Fruit fly (Drosophila melanogaster): ENCODE results near the gene Dys.
A peak's percentile ranks its signal among the peaks of the same experiment; 100 is the strongest.

The Dys gene

DNA sequence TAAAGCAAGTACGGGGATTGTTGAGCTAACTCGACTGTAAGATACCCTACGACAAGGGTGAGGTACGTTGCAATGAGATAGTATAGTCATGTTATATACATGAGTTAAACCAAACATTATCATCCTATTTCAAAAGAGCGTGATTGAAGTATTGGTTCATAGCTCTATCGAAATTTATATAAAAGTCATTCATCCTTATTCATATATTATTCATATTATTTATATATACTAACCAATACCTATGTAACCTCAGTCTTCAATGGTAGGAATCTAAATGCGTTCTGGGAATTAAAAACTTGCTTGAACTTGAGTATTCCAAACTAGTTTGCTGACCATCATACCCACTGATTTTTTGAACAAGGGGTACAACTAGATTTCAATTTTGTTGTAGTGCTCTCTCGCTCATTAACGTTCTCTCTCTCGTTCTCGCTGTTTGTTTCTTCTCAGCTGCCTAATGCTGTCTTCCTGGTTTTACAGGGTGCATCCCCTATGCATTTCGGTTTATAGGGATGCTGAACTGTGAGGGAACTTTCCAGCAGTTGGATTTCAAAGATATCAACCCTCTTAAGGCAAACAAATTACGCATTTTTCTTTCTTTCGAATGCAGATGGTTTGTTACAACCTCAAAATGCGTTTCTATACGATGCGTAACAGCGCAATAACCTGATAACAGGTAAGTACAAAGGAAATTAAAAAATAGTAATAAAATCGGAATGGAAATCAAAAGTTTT lies 167.1 kb downstream of the Dys start (continued):
- no peak for TF ChIP-seq chn (GFP tag; optimal IDR thresholded peaks at IDR 0.05)
- TF ChIP-seq phol (tag; optimal IDR thresholded peaks at IDR 0.05) = peak; percentile 74
- peak; percentile 32 for TF ChIP-seq CG5180 (GFP tag; optimal IDR thresholded peaks at IDR 0.05)
- TF ChIP-seq pita (GFP tag; optimal IDR thresholded peaks at IDR 0.05) = no peak
- TF ChIP-seq CG2875 (GFP tag; optimal IDR thresholded peaks at IDR 0.05) = no peak
- no peak for TF ChIP-seq CG1024 (GFP tag; IDR thresholded peaks at IDR 0.05)
- TF ChIP-seq CG10979 (tag; optimal IDR thresholded peaks at IDR 0.05) = peak; percentile 63
- TF ChIP-seq ara (GFP tag; IDR thresholded peaks at IDR 0.05) = no peak
- no peak for TF ChIP-seq lilli (GFP tag; optimal IDR thresholded peaks at IDR 0.05)
- no peak for TF ChIP-seq cato (GFP tag; optimal IDR thresholded peaks at IDR 0.05; ENCODE audit: borderline replicate concordance)
- no peak for TF ChIP-seq CG10366 (GFP tag; IDR thresholded peaks at IDR 0.05)
- no peak for TF ChIP-seq CG5953 (GFP tag; IDR thresholded peaks at IDR 0.05)
- TF ChIP-seq CG9727 (GFP tag; optimal IDR thresholded peaks at IDR 0.05) = peak; percentile 82
- TF ChIP-seq gcm2 (GFP tag; optimal IDR thresholded peaks at IDR 0.05) = no peak
- no peak for TF ChIP-seq CG9215 (GFP tag; IDR thresholded peaks at IDR 0.05)
- TF ChIP-seq CG10147 (GFP tag; optimal IDR thresholded peaks at IDR 0.05) = peak; percentile 58
- no peak for TF ChIP-seq CG8290 (GFP tag; optimal IDR thresholded peaks at IDR 0.05)
- no peak for TF ChIP-seq CG8290 (tag; optimal IDR thresholded peaks at IDR 0.05)
- TF ChIP-seq twi (tag; optimal IDR thresholded peaks at IDR 0.05) = no peak
- TF ChIP-seq CG18764 (GFP tag; optimal IDR thresholded peaks at IDR 0.05) = peak; percentile 15
- no peak for TF ChIP-seq CG17385 (GFP tag; optimal IDR thresholded peaks at IDR 0.05)
- peak; percentile 50 for TF ChIP-seq tap (tag; optimal IDR thresholded peaks at IDR 0.05)
- no peak for TF ChIP-seq Hsf (GFP tag; optimal IDR thresholded peaks at IDR 0.05)
- TF ChIP-seq bab2 (GFP tag; optimal IDR thresholded peaks at IDR 0.05) = no peak
- TF ChIP-seq NK7.1 (GFP tag; optimal IDR thresholded peaks at IDR 0.05) = no peak
- TF ChIP-seq CG13894 (tag; optimal IDR thresholded peaks at IDR 0.05) = peak; percentile 12
- no peak for TF ChIP-seq Awh (GFP tag; IDR thresholded peaks at IDR 0.05)
- TF ChIP-seq exex (tag; optimal IDR thresholded peaks at IDR 0.05) = no peak
- TF ChIP-seq Aef1 (GFP tag; IDR thresholded peaks at IDR 0.05) = no peak
- no peak for TF ChIP-seq CG3163 (GFP tag; optimal IDR thresholded peaks at IDR 0.05)
- no peak for TF ChIP-seq Ssrp (tag; optimal IDR thresholded peaks at IDR 0.05)
- peak; percentile 72 for TF ChIP-seq CG18262 (tag; optimal IDR thresholded peaks at IDR 0.05)
- TF ChIP-seq gsb-n (tag; optimal IDR thresholded peaks at IDR 0.05) = no peak
- peak; percentile 43 for TF ChIP-seq CoRest (tag; optimal IDR thresholded peaks at IDR 0.05)
- TF ChIP-seq CG2202 (tag; optimal IDR thresholded peaks at IDR 0.05) = no peak
- no peak for TF ChIP-seq pho (GFP tag; optimal IDR thresholded peaks at IDR 0.05)
- no peak for TF ChIP-seq abd-A (tag; optimal IDR thresholded peaks at IDR 0.05)
- no peak for TF ChIP-seq az2 (GFP tag; optimal IDR thresholded peaks at IDR 0.05)
- TF ChIP-seq CG43689 (GFP tag; IDR thresholded peaks at IDR 0.05) = no peak
- TF ChIP-seq aop (GFP tag; IDR thresholded peaks at IDR 0.05) = no peak
- TF ChIP-seq CG3065 (GFP tag; optimal IDR thresholded peaks at IDR 0.05) = no peak
- TF ChIP-seq lola (GFP tag; optimal IDR thresholded peaks at IDR 0.05) = peak in 1 of 3 experiments; percentile 8
- TF ChIP-seq Fer3 (tag; optimal IDR thresholded peaks at IDR 0.05) = peak; percentile 2
- no peak; the same call in 1 of the 2 replicates for TF ChIP-seq ranshi (GFP tag; IDR thresholded peaks at IDR 0.05)
- peak; percentile 5 for TF ChIP-seq CG12104 (GFP tag; optimal IDR thresholded peaks at IDR 0.05)
- TF ChIP-seq Sin3A (optimal IDR thresholded peaks at IDR 0.05) = no peak
- no peak for TF ChIP-seq maf-S (GFP tag; optimal IDR thresholded peaks at IDR 0.05)
- no peak for TF ChIP-seq tup (GFP tag; optimal IDR thresholded peaks at IDR 0.05)
- TF ChIP-seq crp (GFP tag; optimal IDR thresholded peaks at IDR 0.05) = no peak
- no peak for TF ChIP-seq toy (GFP tag; IDR thresholded peaks at IDR 0.05)
- TF ChIP-seq CG17568 (GFP tag; optimal IDR thresholded peaks at IDR 0.05) = no peak
